Worm (Caenorhabditis elegans): ENCODE results near the gene cas-1.

- no peak for TF ChIP-seq W03F9.2 (tag; optimal IDR thresholded peaks at IDR 0.05)
- no peak for TF ChIP-seq him-1 (tag; optimal IDR thresholded peaks at IDR 0.05)
- TF ChIP-seq dao-5 (tag; optimal IDR thresholded peaks at IDR 0.05), result no peak
Observed at ce11 chrX:16770919-16771318, 42.5 kb downstream of the cas-1 start.
